Fruit fly (Drosophila melanogaster): ENCODE results near the gene Cpr62Bb.

Gene Cpr62Bb

DNA sequence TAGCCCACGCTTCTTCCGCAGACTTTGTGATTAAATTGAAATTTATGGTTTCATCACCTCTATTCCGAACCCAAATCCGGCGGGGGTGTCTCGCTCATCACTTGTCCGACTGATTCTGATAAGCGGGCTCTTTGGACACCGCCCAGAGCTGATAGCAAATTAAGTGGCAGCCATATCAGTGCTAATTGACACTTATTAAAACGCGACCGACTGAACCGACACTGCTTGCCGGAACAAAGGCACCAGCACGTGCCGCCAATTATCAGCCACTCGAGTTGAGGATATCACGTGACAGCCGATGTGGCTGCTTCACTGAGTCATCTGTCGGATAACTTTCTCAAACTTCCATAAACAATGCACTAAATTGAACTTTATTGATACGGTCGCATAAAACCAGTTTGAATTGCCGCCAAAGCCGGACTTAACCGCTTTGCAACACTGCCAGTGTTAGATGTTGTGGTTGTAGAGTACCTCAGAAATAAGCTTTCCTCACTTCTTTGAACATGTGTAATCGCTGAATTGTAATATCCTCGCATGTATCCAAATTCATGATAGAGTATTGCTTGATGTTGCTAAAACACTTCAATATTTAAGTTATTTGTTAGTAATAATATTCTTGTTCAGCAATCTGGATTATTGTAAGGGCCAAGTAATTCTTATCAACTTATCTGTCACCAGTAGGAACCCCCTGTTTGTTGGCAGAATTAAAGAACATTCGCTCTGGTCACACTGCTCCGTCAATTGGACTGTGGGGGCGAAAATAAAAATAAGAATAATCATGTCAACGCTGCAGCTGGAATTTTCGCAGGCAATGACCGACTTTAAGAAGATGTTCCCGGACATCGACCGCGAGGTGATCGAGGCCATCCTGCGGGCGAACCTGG is 21.7 kb upstream of the Cpr62Bb start, which contains the start of gene CG12024 (continued):
- TF ChIP-seq CG12236 (GFP tag; optimal IDR thresholded peaks at IDR 0.05) (no peak), nerfin-2 (GFP tag; IDR thresholded peaks at IDR 0.05; ENCODE audit: partially characterized antibody) (no peak), CG12071 (GFP tag; optimal IDR thresholded peaks at IDR 0.05) (peak; percentile 14), row (GFP tag; IDR thresholded peaks at IDR 0.05) (peak; percentile 92), grau (tag; optimal IDR thresholded peaks at IDR 0.05) (peak; percentile 81), Hr3 (GFP tag; optimal IDR thresholded peaks at IDR 0.05) (peak; percentile 78), klu (GFP tag; IDR thresholded peaks at IDR 0.05) (peak; percentile 66; the same call in 1 of the 2 replicates), Meics (GFP tag; optimal IDR thresholded peaks at IDR 0.05) (peak; percentile 66), Pdp1 (GFP tag; optimal IDR thresholded peaks at IDR 0.05) (peak; percentile 71 to 79), CG4404 (GFP tag; IDR thresholded peaks at IDR 0.05) (peak; percentile 60), maf-S (GFP tag; optimal IDR thresholded peaks at IDR 0.05) (peak; percentile 70), C15 (GFP tag; IDR thresholded peaks at IDR 0.05) (no peak), CG15073 (GFP tag; optimal IDR thresholded peaks at IDR 0.05) (peak; percentile 4), CG12659 (GFP tag; optimal IDR thresholded peaks at IDR 0.05) (peak; percentile 87), ATbp (GFP tag; optimal IDR thresholded peaks at IDR 0.05) (peak; percentile 19), unc-4 (GFP tag; IDR thresholded peaks at IDR 0.05; ENCODE audit: partially characterized antibody) (peak; percentile 42; the same call in 1 of the 2 replicates), CG18011 (GFP tag; optimal IDR thresholded peaks at IDR 0.05) (peak; percentile 63), Hmx (GFP tag; optimal IDR thresholded peaks at IDR 0.05) (no peak), CG32532 (GFP tag; IDR thresholded peaks at IDR 0.05) (peak; percentile 76), Taf1 (GFP tag; IDR thresholded peaks at IDR 0.05) (peak; percentile 66), twi (tag; optimal IDR thresholded peaks at IDR 0.05) (no peak), Mad (GFP tag; optimal IDR thresholded peaks at IDR 0.05) (peak; percentile 76), CG16813 (GFP tag; IDR thresholded peaks at IDR 0.05; ENCODE audit: partially characterized antibody) (no peak), Usf (GFP tag; optimal IDR thresholded peaks at IDR 0.05) (no peak), CG9609 (GFP tag; optimal IDR thresholded peaks at IDR 0.05) (peak; percentile 77), ranshi (GFP tag; IDR thresholded peaks at IDR 0.05) (no peak), ham (GFP tag; IDR thresholded peaks at IDR 0.05) (no peak), CG2875 (GFP tag; optimal IDR thresholded peaks at IDR 0.05) (peak; percentile 12), Xbp1 (GFP tag; optimal IDR thresholded peaks at IDR 0.05) (peak; percentile 82), emc (GFP tag; optimal IDR thresholded peaks at IDR 0.05) (peak; percentile 69), fd102C (GFP tag; optimal IDR thresholded peaks at IDR 0.05) (no peak), CG7963 (GFP tag; IDR thresholded peaks at IDR 0.05; ENCODE audit: partially characterized antibody) (no peak), Tbp (GFP tag; optimal IDR thresholded peaks at IDR 0.05) (no peak), exex (tag; optimal IDR thresholded peaks at IDR 0.05) (peak; percentile 55), dimm (GFP tag; IDR thresholded peaks at IDR 0.05) (no peak), CG13894 (tag; optimal IDR thresholded peaks at IDR 0.05) (peak; percentile 65), CG18599 (GFP tag; optimal IDR thresholded peaks at IDR 0.05) (peak; percentile 65), H2.0 (GFP tag; IDR thresholded peaks at IDR 0.05) (peak; percentile 55; the same call in 1 of the 2 replicates), NC2β (GFP tag; optimal IDR thresholded peaks at IDR 0.05) (peak; percentile 80), CG12942 (GFP tag; optimal IDR thresholded peaks at IDR 0.05) (peak; percentile 68), NfI (GFP tag; optimal IDR thresholded peaks at IDR 0.05) (peak; percentile 85), Antp (GFP tag; optimal IDR thresholded peaks at IDR 0.05) (peak; percentile 77), CG18476 (GFP tag; optimal IDR thresholded peaks at IDR 0.05) (peak; percentile 47), CG43689 (GFP tag; IDR thresholded peaks at IDR 0.05) (no peak), Ravus (GFP tag; IDR thresholded peaks at IDR 0.05) (no peak; the same call in 1 of the 2 replicates), MBD-R2 (GFP tag; IDR thresholded peaks at IDR 0.05) (peak; percentile 70), CG4360 (GFP tag; IDR thresholded peaks at IDR 0.05) (no peak), D19A (tag; optimal IDR thresholded peaks at IDR 0.05) (no peak), da (GFP tag; optimal IDR thresholded peaks at IDR 0.05) (no peak)
